Fruit fly (Drosophila melanogaster) whole organism, embryonic: ENCODE results near the gene Takl2.
A peak's percentile ranks its signal among the peaks of the same experiment; 100 is the strongest.

Source experiments
- Atf-2 ChIP-seq: fragments of 200-800 bp; sonication (Bioruptor generic); optimal IDR thresholded peaks from 2 replicates; lab custom pipeline; 2016; ENCODE audit warnings: missing biosample characterization, missing genetic modification characterization
- Atf3 ChIP-seq: fragments of 200-800 bp; sonication (Bioruptor generic); optimal IDR thresholded peaks from 3 replicates; lab custom pipeline; 2016; ENCODE audit warnings: missing biosample characterization, missing genetic modification characterization
- B-H1 ChIP-seq: fragments of 200-800 bp; sonication (Bioruptor generic); IDR thresholded peaks from 3 replicates; pipeline ENCODE4 v1.3.6; 2022; ENCODE audit warnings: missing biosample characterization, missing genetic modification characterization
- CG10543 ChIP-seq: fragments of 200-800 bp; sonication (Bioruptor generic); optimal IDR thresholded peaks from 3 replicates; lab custom pipeline; 2017; ENCODE audit warnings: missing biosample characterization, mild to moderate bottlenecking, missing genetic modification characterization, moderate library complexity
- CG15011 ChIP-seq: fragments of 200-800 bp; sonication (Bioruptor generic); optimal IDR thresholded peaks from 3 replicates; lab custom pipeline; 2018; ENCODE audit warnings: missing biosample characterization, mild to moderate bottlenecking, missing genetic modification characterization
- CG15073 ChIP-seq: fragments of 200-800 bp; sonication (Bioruptor generic); optimal IDR thresholded peaks from 2 replicates; lab custom pipeline; 2016; ENCODE audit warnings: missing biosample characterization, missing genetic modification characterization
- CG5245 ChIP-seq: fragments of 200-800 bp; sonication (Bioruptor generic); optimal IDR thresholded peaks from 3 replicates; lab custom pipeline; 2016; ENCODE audit warnings: missing biosample characterization, missing genetic modification characterization
- CG7556 ChIP-seq: fragments of 200-800 bp; sonication (Bioruptor generic); optimal IDR thresholded peaks from 2 replicates; lab custom pipeline; 2017; ENCODE audit warnings: missing biosample characterization, mild to moderate bottlenecking, missing genetic modification characterization
- CG7786 ChIP-seq: fragments of 200-800 bp; sonication (Bioruptor generic); optimal IDR thresholded peaks from 2 replicates; lab custom pipeline; 2016; ENCODE audit warnings: missing biosample characterization, missing genetic modification characterization
- CG8281 ChIP-seq: fragments of 200-800 bp; sonication (Bioruptor generic); optimal IDR thresholded peaks from 2 replicates; lab custom pipeline; 2018; ENCODE audit warnings: missing biosample characterization, mild to moderate bottlenecking, missing genetic modification characterization, moderate library complexity
- CG8359 ChIP-seq: fragments of 200-800 bp; sonication (Bioruptor generic); optimal IDR thresholded peaks from 2 replicates; lab custom pipeline; 2017; ENCODE audit warnings: missing biosample characterization, mild to moderate bottlenecking, missing genetic modification characterization, borderline replicate concordance
- CG9876 ChIP-seq: fragments of 200-800 bp; sonication (Bioruptor generic); optimal IDR thresholded peaks from 2 replicates; lab custom pipeline; 2016; ENCODE audit warnings: missing biosample characterization, missing genetic modification characterization
- CG9932 ChIP-seq: fragments of 200-800 bp; sonication (Bioruptor generic); IDR thresholded peaks from 2 replicates; pipeline ENCODE4 v1.3.6; 2022; ENCODE audit warnings: missing biosample characterization, missing genetic modification characterization
- CkIIα-i1 ChIP-seq: fragments of 200-800 bp; sonication (Bioruptor generic); IDR thresholded peaks from 2 replicates; pipeline ENCODE4 v1.3.6; 2022; ENCODE audit warnings: missing biosample characterization, missing genetic modification characterization
- D ChIP-seq, 2 experiments: fragments of 200-800 bp in 1 of 2; fragments of >200 bp in 1 of 2; sonication (Bioruptor generic) in 1 of 2; optimal IDR thresholded peaks; 2 replicates in 1 of 2; 3 replicates in 1 of 2; lab custom pipeline; 2017; ENCODE audit warnings: mild to moderate bottlenecking in 1 of 2, missing biosample characterization in 1 of 2, missing genetic modification characterization in 1 of 2, missing genetic modification reagents in 1 of 2
- E2f2 ChIP-seq: fragments of 200-800 bp; sonication (Bioruptor generic); IDR thresholded peaks from 2 replicates; pipeline ENCODE4 v1.3.6; 2022; ENCODE audit warnings: missing biosample characterization, missing genetic modification characterization
- Fer2 ChIP-seq: fragments of 200-800 bp; sonication (Bioruptor generic); optimal IDR thresholded peaks from 2 replicates; lab custom pipeline; 2018; ENCODE audit warnings: missing biosample characterization, mild to moderate bottlenecking, missing genetic modification characterization, moderate library complexity
- GATAe ChIP-seq: fragments of 200-800 bp; sonication (Bioruptor generic); conservative IDR thresholded peaks from 2 replicates; pipeline ENCODE4 v1.3.6; 2022; ENCODE audit warnings: missing biosample characterization, missing genetic modification characterization
- Hr39 ChIP-seq: fragments of >200 bp; optimal IDR thresholded peaks from 2 replicates; lab custom pipeline; 2017
- Hsf ChIP-seq: fragments of 200-800 bp; sonication (Bioruptor generic); optimal IDR thresholded peaks from 3 replicates; lab custom pipeline; 2016; ENCODE audit warnings: missing biosample characterization, missing genetic modification characterization
- Jarid2 ChIP-seq: fragments of 200-800 bp; sonication (Bioruptor generic); optimal IDR thresholded peaks from 3 replicates; lab custom pipeline; 2017; ENCODE audit warnings: mild to moderate bottlenecking, missing biosample characterization, missing genetic modification reagents, missing genetic modification characterization
- MBD-R2 ChIP-seq: fragments of 200-800 bp; sonication (Bioruptor generic); IDR thresholded peaks from 2 replicates; pipeline ENCODE4 v1.3.6; 2022; ENCODE audit warnings: missing biosample characterization, missing genetic modification characterization
- MESR4 ChIP-seq: fragments of 200-800 bp; sonication (Bioruptor generic); optimal IDR thresholded peaks from 2 replicates; lab custom pipeline; 2018; ENCODE audit warnings: missing biosample characterization, mild to moderate bottlenecking, missing genetic modification characterization, moderate library complexity
- NC2β ChIP-seq: fragments of 200-800 bp; sonication (Bioruptor generic); optimal IDR thresholded peaks from 2 replicates; lab custom pipeline; 2016; ENCODE audit warnings: missing biosample characterization, missing genetic modification characterization
- PHDP ChIP-seq: fragments of 200-800 bp; sonication (Bioruptor generic); optimal IDR thresholded peaks from 3 replicates; lab custom pipeline; 2018; ENCODE audit warnings: missing biosample characterization, mild to moderate bottlenecking, missing genetic modification characterization, moderate library complexity
- Rfx ChIP-seq: fragments of 200-800 bp; sonication (Bioruptor generic); IDR thresholded peaks from 2 replicates; pipeline ENCODE4 v1.3.6; 2022; ENCODE audit warnings: missing biosample characterization, missing genetic modification characterization
- Side ChIP-seq: fragments of 200-800 bp; sonication (Bioruptor generic); optimal IDR thresholded peaks from 2 replicates; lab custom pipeline; 2016; ENCODE audit warnings: missing biosample characterization, missing genetic modification characterization
- Stat92E ChIP-seq, 3 experiments: fragments of >200 bp in 2 of 3; fragments of 200-800 bp in 1 of 3; sonication (Bioruptor generic) in 1 of 3; optimal IDR thresholded peaks; 2 replicates each; lab custom pipeline; 2017 to 2019; ENCODE audit warnings: missing biosample characterization in 3 of 3, missing genetic modification characterization in 3 of 3, mild to moderate bottlenecking in 1 of 3, moderate library complexity in 1 of 3
- cas ChIP-seq: fragments of 200-800 bp; sonication (Bioruptor generic); IDR thresholded peaks from 2 replicates; pipeline ENCODE4 v1.3.6; 2022; ENCODE audit warnings: missing biosample characterization, missing genetic modification characterization
- caup ChIP-seq: fragments of 200-800 bp; sonication (Bioruptor generic); optimal IDR thresholded peaks from 3 replicates; lab custom pipeline; 2017; ENCODE audit warnings: missing biosample characterization, mild to moderate bottlenecking, missing genetic modification characterization, moderate library complexity; ENCODE audit not compliant: severe bottlenecking
- cg ChIP-seq: fragments of 200-800 bp; sonication (Bioruptor generic); optimal IDR thresholded peaks from 3 replicates; lab custom pipeline; 2019; ENCODE audit warnings: missing biosample characterization, mild to moderate bottlenecking, missing genetic modification characterization, moderate library complexity
- crol ChIP-seq: fragments of 200-800 bp; sonication (Bioruptor generic); IDR thresholded peaks from 2 replicates; pipeline ENCODE4 v1.3.6; 2022; ENCODE audit warnings: missing biosample characterization, missing genetic modification characterization
- cwo ChIP-seq: fragments of 200-800 bp; sonication (Bioruptor generic); optimal IDR thresholded peaks from 3 replicates; lab custom pipeline; 2017; ENCODE audit warnings: missing biosample characterization, missing genetic modification characterization, mild to moderate bottlenecking, moderate library complexity, missing genetic modification reagents
- fd102C ChIP-seq: fragments of 200-800 bp; sonication (Bioruptor generic); optimal IDR thresholded peaks from 2 replicates; lab custom pipeline; 2018; ENCODE audit warnings: missing biosample characterization, mild to moderate bottlenecking, missing genetic modification characterization, moderate library complexity
- fru ChIP-seq: fragments of >200 bp; optimal IDR thresholded peaks from 2 replicates; lab custom pipeline; 2017
- gcm ChIP-seq: fragments of 200-800 bp; sonication (Bioruptor generic); optimal IDR thresholded peaks from 2 replicates; lab custom pipeline; 2019; ENCODE audit warnings: missing biosample characterization, mild to moderate bottlenecking, missing genetic modification characterization, moderate library complexity
- hb ChIP-seq: fragments of 200-800 bp; sonication (Bioruptor generic); IDR thresholded peaks from 3 replicates; pipeline ENCODE4 v1.3.6; 2022; ENCODE audit warnings: missing biosample characterization, missing genetic modification characterization; ENCODE audit not compliant: partially characterized antibody
- pho ChIP-seq: fragments of 200-800 bp; sonication (Bioruptor generic); optimal IDR thresholded peaks from 2 replicates; lab custom pipeline; 2016; ENCODE audit warnings: missing biosample characterization, missing genetic modification characterization
- repo ChIP-seq: fragments of 200-800 bp; sonication (Bioruptor generic); optimal IDR thresholded peaks from 2 replicates; lab custom pipeline; 2016; ENCODE audit warnings: missing biosample characterization, missing genetic modification characterization
- salm ChIP-seq: fragments of 200-800 bp; sonication (Bioruptor generic); optimal IDR thresholded peaks from 2 replicates; lab custom pipeline; 2018; ENCODE audit warnings: missing biosample characterization, mild to moderate bottlenecking, missing genetic modification characterization
- sens-2 ChIP-seq: fragments of 200-800 bp; sonication (Bioruptor generic); IDR thresholded peaks from 2 replicates; pipeline ENCODE4 v1.3.6; 2022; ENCODE audit warnings: missing biosample characterization, missing genetic modification characterization
- sim ChIP-seq: fragments of 200-800 bp; sonication (Bioruptor generic); IDR thresholded peaks from 2 replicates; pipeline ENCODE4 v1.3.6; 2022; ENCODE audit warnings: missing biosample characterization, missing genetic modification characterization
- so ChIP-seq: fragments of 200-800 bp; sonication (Bioruptor generic); IDR thresholded peaks from 3 replicates; pipeline ENCODE4 v1.3.6; 2022; ENCODE audit warnings: missing biosample characterization, missing genetic modification characterization
- ssp ChIP-seq: fragments of 200-800 bp; sonication (Bioruptor generic); IDR thresholded peaks from 2 replicates; pipeline ENCODE4 v1.3.6; 2022; ENCODE audit warnings: missing biosample characterization, missing genetic modification characterization
- stc ChIP-seq: fragments of 200-800 bp; sonication (Bioruptor generic); IDR thresholded peaks from 2 replicates; pipeline ENCODE4 v1.3.6; 2022; ENCODE audit warnings: missing biosample characterization, missing genetic modification characterization
- tap ChIP-seq: fragments of 200-800 bp; optimal IDR thresholded peaks from 3 replicates; lab custom pipeline; 2019; ENCODE audit warnings: missing biosample characterization, mild to moderate bottlenecking, missing genetic modification characterization, moderate library complexity
- toy ChIP-seq: fragments of 200-800 bp; sonication (Bioruptor generic); IDR thresholded peaks from 2 replicates; pipeline ENCODE4 v1.3.6; 2022; ENCODE audit warnings: missing biosample characterization, missing genetic modification characterization
- unc-4 ChIP-seq: fragments of 200-800 bp; sonication (Bioruptor generic); IDR thresholded peaks from 2 replicates; pipeline ENCODE4 v1.3.6; 2022; ENCODE audit warnings: missing biosample characterization, missing genetic modification characterization; ENCODE audit not compliant: partially characterized antibody

The Takl2 gene

DNA sequence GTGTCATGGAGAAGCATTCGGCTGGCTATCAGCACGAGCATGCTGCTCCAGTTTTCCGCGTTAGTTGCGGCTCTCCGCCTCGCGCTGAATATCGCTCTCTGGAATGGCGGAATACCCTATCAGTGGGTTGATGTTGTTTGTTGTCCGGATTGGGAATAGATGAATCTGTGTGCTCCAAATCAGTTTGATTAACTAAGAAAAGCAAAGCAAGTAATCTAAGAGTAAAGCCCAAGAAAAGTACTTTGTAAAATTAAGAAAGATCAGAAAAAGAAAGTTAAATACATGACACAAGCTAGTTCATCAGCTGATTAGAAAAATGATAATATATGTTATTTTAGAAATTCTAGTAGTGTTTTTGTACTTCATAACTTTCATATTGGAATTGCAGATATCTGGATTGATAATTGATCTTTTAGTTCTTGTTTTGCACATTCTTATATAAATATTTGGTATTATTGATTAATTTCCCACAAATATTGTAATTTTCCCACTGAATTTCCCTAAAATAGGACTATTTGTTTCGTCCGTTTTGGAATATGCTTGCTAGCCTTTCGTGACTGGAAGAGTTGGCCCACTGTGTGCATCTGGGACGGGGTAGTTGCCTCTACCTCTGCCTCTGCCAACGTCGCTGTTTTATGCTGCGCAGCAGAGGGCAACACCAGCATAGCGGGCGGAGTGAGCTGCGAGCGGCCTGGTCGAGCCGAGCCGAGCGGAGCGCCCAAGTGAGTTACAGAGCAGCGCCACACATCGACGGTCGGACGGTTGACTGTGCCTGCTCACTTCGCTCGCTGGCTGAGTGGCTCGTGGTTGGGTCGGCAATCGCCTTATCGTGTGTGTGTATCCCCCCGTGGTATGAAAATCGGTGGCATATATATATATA lies 20.5 kb upstream of the Takl2 start (continued):
- TF ChIP-seq cas (0 out of 2 replicates have a peak, but pooled peaks have one; percentile 25), stc (GFP tag; lab: Robert Waterston, UW) (peak; percentile 10; the same call in 1 of the 2 replicates), tap (tag; lab: Kevin White, UChicago) (peak; percentile 50), Rfx (peak; percentile 74), E2f2 (GFP tag; lab: Robert Waterston, UW) (no peak; the same call in 1 of the 2 replicates), sim (GFP tag; lab: Robert Waterston, UW) (no peak; the same call in 1 of the 2 replicates), B-H1 (no peak; the same call in 2 of the 3 replicates), crol (GFP tag; lab: Robert Waterston, UW) (peak; percentile 81), hb (GFP tag; lab: Robert Waterston, UW) (no peak), Hsf (peak; percentile 64), toy (GFP tag; lab: Robert Waterston, UW) (no peak), salm (tag; lab: Kevin White, UChicago) (no peak), Jarid2 (GFP tag; lab: Kevin White, UChicago) (peak; percentile 69), CG9876 (GFP tag; lab: Kevin White, UChicago) (no peak), gcm (GFP tag; lab: Kevin White, UChicago) (peak; percentile 25), CG10543 (peak; percentile 90), CG15011 (GFP tag; lab: Kevin White, UChicago) (peak; percentile 45), CkIIα-i1 (GFP tag; lab: Robert Waterston, UW) (no peak), Hr39 (lab: Kevin White, UChicago) (no peak), GATAe (GFP tag; lab: Robert Waterston, UW) (no peak), NC2β (GFP tag; lab: Kevin White, UChicago) (no peak), fd102C (no peak), cg (GFP tag; lab: Kevin White, UChicago) (peak; percentile 18), unc-4 (GFP tag; lab: Robert Waterston, UW) (peak; percentile 44), pho (peak; percentile 56), CG5245 (GFP tag; lab: Kevin White, UChicago) (peak; percentile 33), caup (peak; percentile 9), CG9932 (GFP tag; lab: Robert Waterston, UW) (peak; percentile 54), CG8281 (peak; percentile 39), repo (GFP tag; lab: Kevin White, UChicago) (peak; percentile 26), cwo (GFP tag; lab: Kevin White, UChicago) (peak; percentile 45), fru (no peak), Atf3 (GFP tag; lab: Kevin White, UChicago) (no peak), so (GFP tag; lab: Robert Waterston, UW) (peak; percentile 24; the same call in 2 of the 3 replicates), D (optimal IDR thresholded peaks at IDR 0.05; lab: Kevin White, UChicago) (no peak), D (GFP tag; optimal IDR thresholded peaks at IDR 0.05; lab: Kevin White, UChicago) (peak; percentile 59), CG15073 (GFP tag; lab: Kevin White, UChicago) (no peak), Stat92E (GFP tag; optimal IDR thresholded peaks at IDR 0.05; lab: Kevin White, UChicago) (no peak), MESR4 (peak; percentile 6), CG8359 (GFP tag; lab: Kevin White, UChicago) (no peak), CG7556 (peak; percentile 89), Atf-2 (GFP tag; lab: Kevin White, UChicago) (peak; percentile 55), sens-2 (GFP tag; lab: Robert Waterston, UW) (no peak; the same call in 1 of the 2 replicates), MBD-R2 (GFP tag; lab: Robert Waterston, UW) (peak; percentile 23; the same call in 1 of the 2 replicates), Side (GFP tag; lab: Kevin White, UChicago) (peak; percentile 29), Fer2 (tag; lab: Kevin White, UChicago) (peak; percentile 37), PHDP (tag; lab: Kevin White, UChicago) (peak; percentile 62), CG7786 (peak; percentile 37), ssp (GFP tag; lab: Robert Waterston, UW) (peak; percentile 37; the same call in 1 of the 2 replicates)
